Worm (Caenorhabditis elegans) whole organism, young adult: Measurements from ENCODE around the gene pas-1.

ENCODE experiments used
- F10E7.11 ChIP-seq: sonication (generic microtip); optimal IDR thresholded peaks from 2 replicates; lab custom pipeline; 2017; ENCODE audit warnings: mild to moderate bottlenecking, missing genetic modification characterization, moderate library complexity, missing compliant biosample characterization
- F22D6.2 ChIP-seq: sonication (generic microtip); optimal IDR thresholded peaks from 2 replicates; lab custom pipeline; 2016; ENCODE audit warnings: mild to moderate bottlenecking, missing genetic modification characterization, missing compliant biosample characterization
- F33H1.4 ChIP-seq: fragments of 200-800 bp; sonication (Bioruptor generic); IDR thresholded peaks from 2 replicates; pipeline ENCODE4 v1.3.6; 2022; ENCODE audit warnings: missing genetic modification reagents, missing genetic modification characterization, missing compliant biosample characterization
- F55B11.4 ChIP-seq: sonication (generic microtip); optimal IDR thresholded peaks from 2 replicates; lab custom pipeline; 2016; ENCODE audit warnings: missing compliant biosample characterization, missing genetic modification characterization, borderline replicate concordance; ENCODE audit not compliant: insufficient read depth
- F57A8.1 ChIP-seq: fragments of 200-800 bp; sonication (Bioruptor generic); optimal IDR thresholded peaks from 2 replicates; lab custom pipeline; 2018; ENCODE audit warnings: mild to moderate bottlenecking, missing genetic modification characterization, moderate library complexity, missing compliant biosample characterization
- T07F8.4 ChIP-seq: sonication (generic microtip); optimal IDR thresholded peaks from 2 replicates; lab custom pipeline; 2016; ENCODE audit warnings: mild to moderate bottlenecking, missing genetic modification characterization, moderate library complexity, missing compliant biosample characterization
- Y53G8AR.9 ChIP-seq: fragments of 200-800 bp; sonication (Bioruptor generic); conservative IDR thresholded peaks from 2 replicates; pipeline ENCODE4 v1.3.6; 2022; ENCODE audit warnings: missing genetic modification reagents, missing genetic modification characterization, missing compliant biosample characterization
- Y67H2A.10 ChIP-seq: fragments of 200-800 bp; sonication (Bioruptor generic); conservative IDR thresholded peaks from 2 replicates; pipeline ENCODE4 v1.3.6; 2022; ENCODE audit warnings: missing genetic modification reagents, missing genetic modification characterization, missing compliant biosample characterization
- aptf-2 ChIP-seq: fragments of 200-800 bp; sonication (Bioruptor generic); conservative IDR thresholded peaks from 2 replicates; pipeline ENCODE4 v1.3.6; 2022; ENCODE audit warnings: missing genetic modification reagents, missing genetic modification characterization, missing compliant biosample characterization
- attf-6 ChIP-seq: fragments of 200-800 bp; sonication (Bioruptor generic); IDR thresholded peaks from 2 replicates; pipeline ENCODE4 v1.3.6; 2022; ENCODE audit warnings: missing genetic modification reagents, missing genetic modification characterization, missing compliant biosample characterization
- bed-2 ChIP-seq: fragments of 200-800 bp; sonication (Bioruptor generic); IDR thresholded peaks from 2 replicates; pipeline ENCODE4 v1.3.6; 2022; ENCODE audit warnings: missing genetic modification reagents, missing genetic modification characterization, missing compliant biosample characterization
- ceh-27 ChIP-seq: fragments of 200-800 bp; sonication (Bioruptor generic); optimal IDR thresholded peaks from 2 replicates; lab custom pipeline; 2018; ENCODE audit warnings: mild to moderate bottlenecking, missing genetic modification characterization, moderate library complexity, missing compliant biosample characterization
- ceh-40 ChIP-seq: fragments of 200-800 bp; sonication (Bioruptor generic); IDR thresholded peaks from 2 replicates; pipeline ENCODE4 v1.3.6; 2022; ENCODE audit warnings: missing genetic modification characterization, missing compliant biosample characterization
- ceh-58 ChIP-seq: fragments of 200-800 bp; sonication (Bioruptor generic); IDR thresholded peaks from 2 replicates; pipeline ENCODE4 v1.3.6; 2022; ENCODE audit warnings: missing genetic modification characterization, missing compliant biosample characterization
- dox-1 ChIP-seq: fragments of 200-800 bp; sonication (Bioruptor generic); IDR thresholded peaks from 2 replicates; pipeline ENCODE4 v1.3.6; 2022; ENCODE audit warnings: missing genetic modification reagents, missing genetic modification characterization, missing compliant biosample characterization
- efl-1 ChIP-seq: fragments of 150-350 bp; optimal IDR thresholded peaks from 2 replicates; lab custom pipeline; 2014; ENCODE audit warnings: missing biosample characterization, missing genetic modification reagents, missing genetic modification characterization
- egl-44 ChIP-seq: fragments of 200-800 bp; sonication (Bioruptor generic); IDR thresholded peaks from 2 replicates; pipeline ENCODE4 v1.3.6; 2022; ENCODE audit warnings: missing genetic modification reagents, missing genetic modification characterization, missing compliant biosample characterization
- fkh-3 ChIP-seq: sonication (generic microtip); optimal IDR thresholded peaks from 2 replicates; lab custom pipeline; 2016; ENCODE audit warnings: mild to moderate bottlenecking, missing genetic modification characterization, missing compliant biosample characterization
- hlh-12 ChIP-seq: sonication (generic microtip); optimal IDR thresholded peaks from 2 replicates; lab custom pipeline; 2016; ENCODE audit warnings: missing genetic modification characterization, missing compliant biosample characterization
- hmg-20 ChIP-seq: fragments of 200-800 bp; sonication (Bioruptor generic); IDR thresholded peaks from 2 replicates; pipeline ENCODE4 v1.3.6; 2022; ENCODE audit warnings: missing genetic modification reagents, missing genetic modification characterization, missing compliant biosample characterization
- hsf-1 ChIP-seq: fragments of 200-800 bp; sonication (Bioruptor generic); IDR thresholded peaks from 2 replicates; pipeline ENCODE4 v1.3.6; 2022; ENCODE audit warnings: missing genetic modification reagents, missing genetic modification characterization, missing compliant biosample characterization
- lag-1 ChIP-seq: fragments of 200-800 bp; sonication (Bioruptor generic); IDR thresholded peaks from 2 replicates; pipeline ENCODE4 v1.3.6; 2022; ENCODE audit warnings: missing genetic modification reagents, missing genetic modification characterization, missing compliant biosample characterization
- let-607 ChIP-seq, 2 experiments: fragments of 200-800 bp in 1 of 2; sonication (Bioruptor generic) in 1 of 2; sonication (generic microtip) in 1 of 2; optimal IDR thresholded peaks; 2 replicates each; lab custom pipeline; 2016 to 2018; ENCODE audit warnings: mild to moderate bottlenecking in 2 of 2, missing compliant biosample characterization in 2 of 2, missing genetic modification characterization in 2 of 2, moderate library complexity in 2 of 2, missing genotype in 1 of 2
- lin-35 ChIP-seq, 3 experiments: fragments of 150-350 bp in 2 of 3; sonication (generic microtip) in 1 of 3; optimal IDR thresholded peaks; 2 replicates each; lab custom pipeline; 2014 to 2018; ENCODE audit warnings: missing biosample characterization in 3 of 3, missing genetic modification characterization in 3 of 3, missing genetic modification reagents in 3 of 3
- lir-1 ChIP-seq: fragments of 200-800 bp; sonication (Bioruptor generic); conservative IDR thresholded peaks from 2 replicates; pipeline ENCODE4 v1.3.6; 2022; ENCODE audit warnings: missing genetic modification reagents, missing genetic modification characterization, missing compliant biosample characterization
- madf-6 ChIP-seq: fragments of 200-800 bp; sonication (Bioruptor generic); IDR thresholded peaks from 2 replicates; pipeline ENCODE4 v1.3.6; 2022; ENCODE audit warnings: missing genetic modification reagents, missing genetic modification characterization, missing compliant biosample characterization
- nhr-80 ChIP-seq: sonication (generic microtip); optimal IDR thresholded peaks from 2 replicates; lab custom pipeline; 2016; ENCODE audit warnings: missing genetic modification characterization, missing compliant biosample characterization
- rcor-1 ChIP-seq: fragments of 200-800 bp; sonication (Bioruptor generic); IDR thresholded peaks from 2 replicates; pipeline ENCODE4 v1.3.6; 2022; ENCODE audit warnings: missing genetic modification reagents, missing genetic modification characterization, missing compliant biosample characterization
- rec-8 ChIP-seq, 2 experiments: sonication (generic microtip); optimal IDR thresholded peaks; 2 replicates each; lab custom pipeline; 2016; ENCODE audit warnings: mild to moderate bottlenecking in 2 of 2, missing genetic modification characterization in 2 of 2, missing genetic modification reagents in 2 of 2, missing genotype in 2 of 2, missing biosample characterization in 1 of 2, missing compliant biosample characterization in 1 of 2, moderate library complexity in 1 of 2
- sdz-38 ChIP-seq: sonication (generic microtip); optimal IDR thresholded peaks from 2 replicates; lab custom pipeline; 2016; ENCODE audit warnings: missing genotype, missing genetic modification characterization, missing compliant biosample characterization
- sptf-2 ChIP-seq: fragments of 200-800 bp; sonication (Bioruptor generic); optimal IDR thresholded peaks from 2 replicates; lab custom pipeline; 2018; ENCODE audit warnings: mild to moderate bottlenecking, missing genetic modification characterization, missing compliant biosample characterization
- tbp1 ChIP-seq: fragments of 200-800 bp; sonication (Bioruptor generic); optimal IDR thresholded peaks from 2 replicates; lab custom pipeline; 2018; ENCODE audit warnings: mild to moderate bottlenecking, missing genetic modification characterization, missing compliant biosample characterization
- tbx-9 ChIP-seq: sonication (generic microtip); optimal IDR thresholded peaks from 2 replicates; lab custom pipeline; 2016; ENCODE audit warnings: borderline replicate concordance, missing genetic modification characterization, inconsistent platforms, missing compliant biosample characterization
- unc-130 ChIP-seq: sonication (generic microtip); optimal IDR thresholded peaks from 2 replicates; lab custom pipeline; 2016; ENCODE audit warnings: missing genetic modification reagents, missing genetic modification characterization, missing compliant biosample characterization
- unc-62 ChIP-seq: fragments of 150-350 bp; optimal IDR thresholded peaks from 2 replicates; lab custom pipeline; 2014; ENCODE audit warnings: missing biosample characterization, missing genetic modification reagents, missing genetic modification characterization
- zfh-2 ChIP-seq: fragments of 200-800 bp; sonication (Bioruptor generic); conservative IDR thresholded peaks from 2 replicates; pipeline ENCODE4 v1.3.6; 2022; ENCODE audit warnings: missing genetic modification reagents, missing genetic modification characterization, missing compliant biosample characterization
- ztf-25 ChIP-seq: fragments of 200-800 bp; sonication (Bioruptor generic); IDR thresholded peaks from 2 replicates; pipeline ENCODE4 v1.3.6; 2022; ENCODE audit warnings: missing genetic modification reagents, missing genetic modification characterization, missing compliant biosample characterization

The pas-1 gene

DNA sequence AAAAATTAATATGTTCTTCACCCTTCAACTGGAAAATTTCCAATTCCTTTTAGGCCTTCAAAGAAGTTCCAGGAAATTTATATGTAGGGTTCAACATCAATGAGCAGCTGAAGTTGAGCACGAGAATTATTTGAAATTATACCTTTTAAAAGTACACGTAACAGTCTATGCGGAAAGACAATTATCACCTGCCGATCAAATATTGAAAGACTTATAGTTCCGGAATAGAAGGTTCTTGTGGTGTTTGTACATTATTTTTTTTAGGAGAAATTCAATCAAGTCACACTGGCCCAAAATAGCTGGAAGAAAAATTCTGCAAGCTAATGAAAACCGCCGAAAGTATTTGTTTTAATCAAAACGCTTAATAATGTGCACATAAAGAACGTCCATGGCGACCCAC is 42.2 kb downstream of the pas-1 start:
- TF ChIP-seq bed-2 (GFP tag; lab: Robert Waterston, UW) = no peak
- no peak for TF ChIP-seq F57A8.1
- no peak for TF ChIP-seq sdz-38 (tag; lab: Kevin White, UChicago)
- no peak for TF ChIP-seq unc-130 (GFP tag; lab: Kevin White, UChicago)
- no peak for TF ChIP-seq madf-6 (GFP tag; lab: Robert Waterston, UW)
- no peak for TF ChIP-seq F55B11.4 (tag; lab: Kevin White, UChicago)
- TF ChIP-seq Y53G8AR.9 = no peak
- TF ChIP-seq rec-8 (tag; optimal IDR thresholded peaks at IDR 0.05; lab: Kevin White, UChicago) = no peak
- TF ChIP-seq Y67H2A.10 (GFP tag; lab: Robert Waterston, UW) = no peak
- no peak for TF ChIP-seq F33H1.4 (GFP tag; lab: Robert Waterston, UW)
- no peak for TF ChIP-seq hlh-12 (tag; lab: Kevin White, UChicago)
- no peak for TF ChIP-seq F22D6.2 (tag; lab: Kevin White, UChicago)
- TF ChIP-seq ztf-25 (GFP tag; lab: Robert Waterston, UW) = no peak
- no peak for TF ChIP-seq let-607 (tag; optimal IDR thresholded peaks at IDR 0.05; lab: Kevin White, UChicago)
- TF ChIP-seq zfh-2 (GFP tag; lab: Robert Waterston, UW) = no peak
- TF ChIP-seq ceh-58 (GFP tag; lab: Robert Waterston, UW) = no peak
- no peak for TF ChIP-seq rcor-1 (GFP tag; lab: Robert Waterston, UW)

DNA sequence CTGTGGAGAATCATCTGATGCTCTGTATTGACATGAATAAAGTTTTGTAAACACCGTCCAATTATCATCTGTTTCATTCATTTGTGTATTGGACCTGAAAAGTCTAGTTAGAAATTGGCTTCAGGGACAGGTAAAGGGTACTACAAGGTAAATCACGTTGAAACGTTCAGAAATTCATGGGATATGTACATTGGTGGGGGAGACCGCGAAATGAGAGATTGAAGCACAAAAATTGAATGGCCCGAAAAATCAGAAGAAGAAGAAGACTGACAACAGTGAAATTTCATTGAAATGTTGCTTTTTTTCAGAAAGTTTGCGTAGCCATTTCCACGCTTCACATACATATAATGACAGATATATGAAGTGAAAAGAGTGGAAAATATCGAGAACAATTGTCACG is 43.4 kb downstream of the pas-1 start, which contains the start of gene npr-43:
Gene npr-43 (minus strand): TSS at position 101 of the 400 bp plus-strand sequence.
- TF ChIP-seq T07F8.4 (tag; lab: Kevin White, UChicago) = no peak
- no peak for TF ChIP-seq egl-44
- TF ChIP-seq dox-1 (GFP tag; lab: Robert Waterston, UW) = no peak
- no peak for TF ChIP-seq lag-1 (GFP tag; lab: Robert Waterston, UW)
- TF ChIP-seq attf-6 (GFP tag; lab: Robert Waterston, UW) = no peak
- no peak for TF ChIP-seq tbp1 (GFP tag; lab: Kevin White, UChicago)
- TF ChIP-seq fkh-3 (tag; lab: Kevin White, UChicago) = no peak
- TF ChIP-seq lin-35 (GFP tag; optimal IDR thresholded peaks at IDR 0.05; lab: Kevin White, UChicago) = no peak
- TF ChIP-seq hmg-20 (GFP tag; lab: Robert Waterston, UW) = no peak
- no peak for TF ChIP-seq lir-1 (GFP tag; lab: Robert Waterston, UW)
- TF ChIP-seq aptf-2 (GFP tag; lab: Robert Waterston, UW) = no peak

DNA sequence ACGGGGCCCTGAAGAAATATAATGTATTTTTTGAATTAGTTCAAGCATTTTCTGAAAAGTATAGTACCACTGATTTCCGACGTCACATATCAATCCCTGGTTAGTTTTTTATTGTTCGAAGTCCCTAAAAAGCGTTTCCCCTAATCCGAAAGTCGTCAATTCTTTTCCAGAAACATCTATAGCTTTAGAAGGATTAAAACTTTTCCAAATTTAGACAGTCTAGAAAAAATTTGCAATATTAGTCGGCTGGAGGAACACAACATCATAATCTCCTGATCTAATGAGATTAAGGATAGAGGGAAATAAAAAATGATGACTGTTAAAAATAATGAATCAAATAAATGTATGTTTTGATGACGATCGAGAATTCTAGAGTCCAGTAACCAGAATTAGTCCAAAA is 44.4 kb downstream of the pas-1 start:
- TF ChIP-seq tbp1 (GFP tag; lab: Kevin White, UChicago) (no peak), nhr-80 (tag; lab: Kevin White, UChicago) (no peak), ceh-27 (no peak), unc-62 (GFP tag; lab: Kevin White, UChicago) (no peak), efl-1 (GFP tag; lab: Kevin White, UChicago) (no peak), hsf-1 (no peak), F10E7.11 (tag; lab: Kevin White, UChicago) (no peak), tbx-9 (tag; lab: Kevin White, UChicago) (no peak), rcor-1 (GFP tag; lab: Robert Waterston, UW) (no peak), ceh-40 (GFP tag; lab: Robert Waterston, UW) (no peak), sptf-2 (GFP tag; lab: Kevin White, UChicago) (no peak)
